Fruit fly (Drosophila melanogaster): ENCODE results near the gene CG16711.

CG16711 gene

DNA sequence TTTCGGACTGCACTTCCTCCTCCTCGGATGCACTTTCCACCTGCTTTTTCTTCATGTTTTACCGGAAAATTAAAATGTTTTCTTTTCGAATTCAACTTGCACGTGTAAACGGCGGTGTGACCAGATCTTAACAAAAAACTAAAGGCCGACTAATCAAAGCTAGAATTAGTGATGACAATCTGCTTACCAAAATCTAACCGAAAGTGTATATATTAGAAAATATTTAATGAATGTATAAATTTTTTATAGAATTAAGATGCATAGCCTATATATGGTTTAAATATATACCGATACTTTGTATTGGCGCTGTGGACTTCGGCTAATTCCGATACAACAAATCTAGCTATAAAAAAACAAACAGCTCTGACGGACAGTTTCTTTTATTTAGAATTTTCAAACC lies 14.8 kb downstream of the CG16711 start, which contains the start of the genes CG18178 and CG14174 (continued):
- TF ChIP-seq Gug (GFP tag; IDR thresholded peaks at IDR 0.05) (peak; percentile 13; the same call in 1 of the 4 replicates), CG11398 (GFP tag; optimal IDR thresholded peaks at IDR 0.05) (no peak), Tbp (GFP tag; optimal IDR thresholded peaks at IDR 0.05) (no peak), CG11085 (GFP tag; IDR thresholded peaks at IDR 0.05) (no peak; the same call in 1 of the 2 replicates), CG8478 (optimal IDR thresholded peaks at IDR 0.05) (no peak), fd64A (GFP tag; optimal IDR thresholded peaks at IDR 0.05) (no peak), Dref (GFP tag; IDR thresholded peaks at IDR 0.05) (no peak; the same call in 1 of the 2 replicates), Dek (tag; optimal IDR thresholded peaks at IDR 0.05) (peak; percentile 47), CG3281 (GFP tag; optimal IDR thresholded peaks at IDR 0.05) (peak; percentile 70), slbo (GFP tag; IDR thresholded peaks at IDR 0.05) (peak; percentile 83), Scr (GFP tag; IDR thresholded peaks at IDR 0.05; ENCODE audit: partially characterized antibody) (peak; percentile 63), cwo (GFP tag; optimal IDR thresholded peaks at IDR 0.05) (peak; percentile 48), fd102C (GFP tag; optimal IDR thresholded peaks at IDR 0.05) (no peak), Mad (GFP tag; optimal IDR thresholded peaks at IDR 0.05) (peak; percentile 2), da (GFP tag; optimal IDR thresholded peaks at IDR 0.05) (no peak), h (optimal IDR thresholded peaks at IDR 0.05) (no peak), Bgb (GFP tag; IDR thresholded peaks at IDR 0.05; ENCODE audit: partially characterized antibody) (no peak), CG2199 (GFP tag; IDR thresholded peaks at IDR 0.05) (no peak), lola (GFP tag; optimal IDR thresholded peaks at IDR 0.05) (peak in 1 of 3 experiments; percentile 75), ranshi (GFP tag; IDR thresholded peaks at IDR 0.05) (peak; percentile 50; the same call in 1 of the 2 replicates), gcm (GFP tag; optimal IDR thresholded peaks at IDR 0.05) (peak; percentile 35), CG13894 (tag; optimal IDR thresholded peaks at IDR 0.05) (peak; percentile 78), kah (GFP tag; optimal IDR thresholded peaks at IDR 0.05) (peak; percentile 49), CG9876 (GFP tag; optimal IDR thresholded peaks at IDR 0.05) (no peak), YL-1 (GFP tag; optimal IDR thresholded peaks at IDR 0.05) (peak; percentile 59), CG16779 (GFP tag; IDR thresholded peaks at IDR 0.05) (no peak), disco-r (GFP tag; optimal IDR thresholded peaks at IDR 0.05) (no peak), bab2 (GFP tag; optimal IDR thresholded peaks at IDR 0.05) (no peak), ab (GFP tag; optimal IDR thresholded peaks at IDR 0.05) (no peak), wek (GFP tag; optimal IDR thresholded peaks at IDR 0.05) (no peak), CG3065 (GFP tag; optimal IDR thresholded peaks at IDR 0.05) (peak; percentile 20), CG13287 (GFP tag; IDR thresholded peaks at IDR 0.05; ENCODE audit: partially characterized antibody) (peak; percentile 63), Opbp (GFP tag; IDR thresholded peaks at IDR 0.05; ENCODE audit: partially characterized antibody) (no peak), CG13624 (GFP tag; optimal IDR thresholded peaks at IDR 0.05) (no peak), Lpt (GFP tag; optimal IDR thresholded peaks at IDR 0.05) (no peak), nom (GFP tag; optimal IDR thresholded peaks at IDR 0.05) (peak; percentile 34), Rx (GFP tag; IDR thresholded peaks at IDR 0.05) (no peak), maf-S (GFP tag; optimal IDR thresholded peaks at IDR 0.05) (no peak), CG32772 (GFP tag; IDR thresholded peaks at IDR 0.05) (no peak), nerfin-1 (tag; optimal IDR thresholded peaks at IDR 0.05) (peak; percentile 74), ttk (GFP tag; IDR thresholded peaks at IDR 0.05) (peak; percentile 49; the same call in 1 of the 2 replicates), so (GFP tag; IDR thresholded peaks at IDR 0.05) (no peak), ac (GFP tag; optimal IDR thresholded peaks at IDR 0.05) (peak; percentile 5), CG12659 (GFP tag; optimal IDR thresholded peaks at IDR 0.05) (peak; percentile 77), prd (optimal IDR thresholded peaks at IDR 0.05) (no peak), prd (GFP tag; IDR thresholded peaks at IDR 0.05) (peak; percentile 59; the same call in 1 of the 3 replicates), chn (GFP tag; optimal IDR thresholded peaks at IDR 0.05) (no peak), Dbx (GFP tag; IDR thresholded peaks at IDR 0.05) (peak; percentile 70; the same call in 2 of the 3 replicates), gsb-n (tag; optimal IDR thresholded peaks at IDR 0.05) (no peak), sug (tag; optimal IDR thresholded peaks at IDR 0.05) (peak; percentile 83), CG10267 (tag; optimal IDR thresholded peaks at IDR 0.05) (peak; percentile 76), CG11456 (GFP tag; IDR thresholded peaks at IDR 0.05) (no peak)

All from whole organism, embryonic.